Worm (Caenorhabditis elegans): ENCODE data around the gene Y73B6BL.37.

ce11 chrIV:6502725-6503124, 15.6 kb downstream of the Y73B6BL.37 start:
- no peak for TF ChIP-seq nhr-11 (tag; optimal IDR thresholded peaks at IDR 0.05)
- no peak for TF ChIP-seq mdl-1 (tag; optimal IDR thresholded peaks at IDR 0.05)
- no peak for TF ChIP-seq eor-1 (tag; optimal IDR thresholded peaks at IDR 0.05)
- no peak for TF ChIP-seq lin-39 (tag; optimal IDR thresholded peaks at IDR 0.05)
- TF ChIP-seq hmg-11 (tag; optimal IDR thresholded peaks at IDR 0.05) = no peak
- TF ChIP-seq elt-3 (tag; optimal IDR thresholded peaks at IDR 0.05) = no peak
- TF ChIP-seq egl-5 (tag; optimal IDR thresholded peaks at IDR 0.05) = no peak
- TF ChIP-seq fkh-10 (GFP tag; optimal IDR thresholded peaks at IDR 0.05) = no peak
- no peak for TF ChIP-seq aly-2 (tag; optimal IDR thresholded peaks at IDR 0.05)
